Worm (Caenorhabditis elegans) whole organism, young adult: ENCODE measurements around the gene C14C10.2.

Source experiments
- Y67H2A.10 ChIP-seq: fragments of 200-800 bp; sonication (Bioruptor generic); conservative IDR thresholded peaks from 2 replicates; pipeline ENCODE4 v1.3.6; 2022; ENCODE audit warnings: missing genetic modification reagents, missing genetic modification characterization, missing compliant biosample characterization
- akir-1 ChIP-seq: fragments of 200-800 bp; sonication (Bioruptor generic); optimal IDR thresholded peaks from 2 replicates; lab custom pipeline; 2018; ENCODE audit warnings: mild to moderate bottlenecking, missing genetic modification characterization, moderate library complexity, missing compliant biosample characterization
- bed-1 ChIP-seq: fragments of 200-800 bp; sonication (Bioruptor generic); IDR thresholded peaks from 2 replicates; pipeline ENCODE4 v1.3.6; 2022; ENCODE audit warnings: missing genetic modification reagents, missing genetic modification characterization, missing compliant biosample characterization
- ceh-27 ChIP-seq: fragments of 200-800 bp; sonication (Bioruptor generic); optimal IDR thresholded peaks from 2 replicates; lab custom pipeline; 2018; ENCODE audit warnings: mild to moderate bottlenecking, missing genetic modification characterization, moderate library complexity, missing compliant biosample characterization
- die-1 ChIP-seq: sonication (generic microtip); optimal IDR thresholded peaks from 2 replicates; lab custom pipeline; 2016; ENCODE audit warnings: missing genotype, mild to moderate bottlenecking, missing genetic modification characterization, missing compliant biosample characterization
- dpl-1 ChIP-seq: fragments of 150-350 bp; optimal IDR thresholded peaks from 2 replicates; lab custom pipeline; 2014; ENCODE audit warnings: missing biosample characterization, missing genetic modification reagents, missing genetic modification characterization
- madf-10 ChIP-seq: sonication (generic microtip); optimal IDR thresholded peaks from 2 replicates; lab custom pipeline; 2016; ENCODE audit warnings: mild to moderate bottlenecking, missing genetic modification characterization, missing compliant biosample characterization
- nfya-1 ChIP-seq: sonication (generic microtip); optimal IDR thresholded peaks from 2 replicates; lab custom pipeline; 2017; ENCODE audit warnings: antibody characterized with exemption, missing compliant biosample characterization, missing genetic modification characterization, borderline replicate concordance; ENCODE audit not compliant: insufficient read depth
- nhr-90 ChIP-seq: sonication (generic microtip); optimal IDR thresholded peaks from 2 replicates; lab custom pipeline; 2016; ENCODE audit warnings: missing genotype, mild to moderate bottlenecking, missing genetic modification characterization, missing compliant biosample characterization
- rcor-1 ChIP-seq: fragments of 200-800 bp; sonication (Bioruptor generic); IDR thresholded peaks from 2 replicates; pipeline ENCODE4 v1.3.6; 2022; ENCODE audit warnings: missing genetic modification reagents, missing genetic modification characterization, missing compliant biosample characterization
- snpc-1.3 ChIP-seq: sonication (generic microtip); optimal IDR thresholded peaks from 2 replicates; lab custom pipeline; 2017; ENCODE audit warnings: missing genetic modification characterization, mild to moderate bottlenecking, missing compliant biosample characterization, antibody characterized with exemption, moderate library complexity, missing genotype, missing genetic modification reagents; ENCODE audit not compliant: insufficient read depth
- unc-62 ChIP-seq: fragments of 150-350 bp; optimal IDR thresholded peaks from 2 replicates; lab custom pipeline; 2014; ENCODE audit warnings: missing biosample characterization, missing genetic modification reagents, missing genetic modification characterization
- ztf-22 ChIP-seq: fragments of 200-800 bp; sonication (Bioruptor generic); optimal IDR thresholded peaks from 2 replicates; lab custom pipeline; 2018; ENCODE audit warnings: mild to moderate bottlenecking, missing genetic modification characterization, moderate library complexity, missing compliant biosample characterization
- ztf-25 ChIP-seq: fragments of 200-800 bp; sonication (Bioruptor generic); IDR thresholded peaks from 2 replicates; pipeline ENCODE4 v1.3.6; 2022; ENCODE audit warnings: missing genetic modification reagents, missing genetic modification characterization, missing compliant biosample characterization

DNA sequence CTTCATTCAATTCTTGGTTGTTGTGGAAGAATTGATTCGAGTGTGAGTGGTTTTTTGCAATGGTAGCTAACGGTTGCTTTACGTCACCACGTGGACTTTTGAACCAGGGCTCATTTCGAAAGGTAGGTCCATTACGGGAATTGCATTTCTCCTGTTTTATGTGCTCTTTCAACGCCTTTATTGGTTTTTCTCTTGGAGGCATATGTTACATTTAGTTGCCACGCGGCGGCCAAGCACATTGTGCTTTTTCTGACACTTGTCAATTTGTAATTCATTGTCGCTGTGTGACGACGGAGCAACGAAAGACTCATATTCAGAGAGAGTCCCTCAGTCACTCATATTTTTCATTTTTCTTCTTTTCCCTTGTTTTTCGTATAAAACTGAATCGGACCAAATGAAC lies 7.5 kb downstream of the C14C10.2 start:
- TF ChIP-seq dpl-1 (GFP tag; lab: Kevin White, UChicago) (no peak), Y67H2A.10 (no peak), snpc-1.3 (tag; lab: Kevin White, UChicago) (no peak), madf-10 (tag; lab: Kevin White, UChicago) (no peak), nfya-1 (tag; lab: Kevin White, UChicago) (no peak), nhr-90 (tag; lab: Kevin White, UChicago) (no peak), die-1 (tag; lab: Kevin White, UChicago) (no peak), ztf-22 (GFP tag; lab: Kevin White, UChicago) (no peak), unc-62 (GFP tag; lab: Kevin White, UChicago) (no peak), ceh-27 (GFP tag; lab: Kevin White, UChicago) (no peak), ztf-25 (GFP tag; lab: Robert Waterston, UW) (no peak), rcor-1 (GFP tag; lab: Robert Waterston, UW) (no peak), bed-1 (GFP tag; lab: Robert Waterston, UW) (no peak), akir-1 (GFP tag; lab: Kevin White, UChicago) (no peak)
